Worm (Caenorhabditis elegans) whole organism, L4 larva: ENCODE results near the gene idpp-9.

Source experiments
- D1046.2 ChIP-seq: fragments of 200-800 bp; sonication (Bioruptor generic); IDR thresholded peaks from 2 replicates; pipeline ENCODE4 v1.3.6; 2022; ENCODE audit warnings: missing genetic modification characterization, missing compliant biosample characterization
- F10B5.3 ChIP-seq: sonication (generic microtip); optimal IDR thresholded peaks from 2 replicates; lab custom pipeline; 2016; ENCODE audit warnings: mild to moderate bottlenecking, missing genetic modification characterization, missing compliant biosample characterization
- F26F4.8 ChIP-seq: fragments of 200-800 bp; sonication (Bioruptor generic); conservative IDR thresholded peaks from 2 replicates; pipeline ENCODE4 v1.3.6; 2022; ENCODE audit warnings: missing genetic modification characterization, missing compliant biosample characterization
- F37D6.2 ChIP-seq: sonication (generic microtip); optimal IDR thresholded peaks from 2 replicates; lab custom pipeline; 2016; ENCODE audit warnings: mild to moderate bottlenecking, missing genetic modification characterization, missing compliant biosample characterization
- F49E8.2 ChIP-seq: sonication (generic microtip); optimal IDR thresholded peaks from 2 replicates; lab custom pipeline; 2016; ENCODE audit warnings: missing compliant biosample characterization, mild to moderate bottlenecking, missing genetic modification characterization, borderline replicate concordance
- T20F7.1 ChIP-seq: fragments of 200-800 bp; sonication (Bioruptor generic); optimal IDR thresholded peaks from 2 replicates; lab custom pipeline; 2018; ENCODE audit warnings: mild to moderate bottlenecking, missing genetic modification characterization, missing compliant biosample characterization
- T26A8.4 ChIP-seq: fragments of 200-800 bp; sonication (Bioruptor generic); IDR thresholded peaks from 2 replicates; pipeline ENCODE4 v1.3.6; 2022; ENCODE audit warnings: missing genetic modification characterization, missing compliant biosample characterization
- Y5F2A.4 ChIP-seq: fragments of 200-800 bp; sonication (Bioruptor generic); optimal IDR thresholded peaks from 2 replicates; lab custom pipeline; 2018; ENCODE audit warnings: mild to moderate bottlenecking, missing genetic modification characterization, missing compliant biosample characterization
- Y75B8A.6 ChIP-seq: fragments of 200-800 bp; sonication (Bioruptor generic); IDR thresholded peaks from 2 replicates; pipeline ENCODE4 v1.3.6; 2022; ENCODE audit warnings: missing genetic modification reagents, missing genetic modification characterization, missing compliant biosample characterization
- ZK337.2 ChIP-seq: fragments of 200-800 bp; sonication (Bioruptor generic); IDR thresholded peaks from 2 replicates; pipeline ENCODE4 v1.3.6; 2022; ENCODE audit warnings: missing genetic modification reagents, missing genetic modification characterization, missing compliant biosample characterization
- aha-1 ChIP-seq: fragments of 150-350 bp; peaks from one replicate; lab custom pipeline; 2014; ENCODE audit warnings: missing biosample characterization, missing genetic modification characterization
- ama-1 ChIP-seq: fragments of 150-350 bp; optimal IDR thresholded peaks from 2 replicates; lab custom pipeline; 2014; ENCODE audit warnings: inconsistent platforms, mixed read lengths
- attf-4 ChIP-seq: sonication (generic microtip); optimal IDR thresholded peaks from 3 replicates; lab custom pipeline; 2017; ENCODE audit warnings: missing biosample characterization, missing genetic modification characterization
- ceh-28 ChIP-seq: fragments of 150-350 bp; optimal IDR thresholded peaks from 2 replicates; lab custom pipeline; 2014; ENCODE audit warnings: missing biosample characterization, missing genetic modification reagents, missing genetic modification characterization
- ceh-44 ChIP-seq: fragments of 200-800 bp; sonication (Bioruptor generic); IDR thresholded peaks from 2 replicates; pipeline ENCODE4 v1.3.6; 2022; ENCODE audit warnings: missing genetic modification reagents, missing genetic modification characterization, missing compliant biosample characterization
- daf-12 ChIP-seq: fragments of 150-350 bp; optimal IDR thresholded peaks from 2 replicates; lab custom pipeline; 2014; ENCODE audit warnings: missing biosample characterization, missing genetic modification reagents, missing genetic modification characterization
- daf-16 ChIP-seq, 3 experiments: sonication (generic microtip); optimal IDR thresholded peaks; 2 replicates each; lab custom pipeline; 2016 to 2017; ENCODE audit warnings: missing genetic modification characterization in 3 of 3, missing genetic modification reagents in 3 of 3, mild to moderate bottlenecking in 2 of 3, missing compliant biosample characterization in 2 of 3, missing biosample characterization in 1 of 3, moderate library complexity in 1 of 3
- dmd-6 ChIP-seq: fragments of 200-800 bp; sonication (Bioruptor generic); IDR thresholded peaks from 2 replicates; pipeline ENCODE4 v1.3.6; 2022; ENCODE audit warnings: missing genetic modification reagents, missing genetic modification characterization, missing compliant biosample characterization
- dmd-9 ChIP-seq: fragments of 200-800 bp; sonication (Bioruptor generic); IDR thresholded peaks from 2 replicates; pipeline ENCODE4 v1.3.6; 2022; ENCODE audit warnings: missing genetic modification reagents, missing genetic modification characterization, missing compliant biosample characterization
- duxl-1 ChIP-seq: sonication (generic microtip); optimal IDR thresholded peaks from 2 replicates; lab custom pipeline; 2016; ENCODE audit warnings: mild to moderate bottlenecking, missing genetic modification characterization, moderate library complexity, missing compliant biosample characterization; ENCODE audit not compliant: poor library complexity
- dve-1 ChIP-seq: sonication (generic microtip); optimal IDR thresholded peaks from 2 replicates; lab custom pipeline; 2017; ENCODE audit warnings: antibody characterized with exemption, mild to moderate bottlenecking, missing genetic modification characterization, missing compliant biosample characterization; ENCODE audit not compliant: insufficient read depth
- fkh-10 ChIP-seq: fragments of 150-350 bp; optimal IDR thresholded peaks from 2 replicates; lab custom pipeline; 2014; ENCODE audit warnings: missing biosample characterization, missing genetic modification reagents, missing genetic modification characterization
- gei-8 ChIP-seq: fragments of 200-800 bp; sonication (Bioruptor generic); optimal IDR thresholded peaks from 2 replicates; lab custom pipeline; 2018; ENCODE audit warnings: mild to moderate bottlenecking, missing genetic modification characterization, missing compliant biosample characterization
- hif-1 ChIP-seq, 2 experiments: sonication (generic microtip); optimal IDR thresholded peaks; 2 replicates each; lab custom pipeline; 2016 to 2017; ENCODE audit warnings: missing compliant biosample characterization in 2 of 2, missing genetic modification characterization in 2 of 2, missing genetic modification reagents in 2 of 2, missing genotype in 2 of 2, mild to moderate bottlenecking in 1 of 2
- hlh-11 ChIP-seq: fragments of 200-800 bp; sonication (Bioruptor generic); optimal IDR thresholded peaks from 2 replicates; lab custom pipeline; 2018; ENCODE audit warnings: mild to moderate bottlenecking, missing genetic modification characterization, missing compliant biosample characterization
- jun-1 ChIP-seq: fragments of 150-350 bp; optimal IDR thresholded peaks from 2 replicates; lab custom pipeline; 2014; ENCODE audit warnings: missing biosample characterization, missing genetic modification reagents, missing genetic modification characterization
- lim-7 ChIP-seq: fragments of 200-800 bp; sonication (Bioruptor generic); IDR thresholded peaks from 2 replicates; pipeline ENCODE4 v1.3.6; 2022; ENCODE audit warnings: missing genetic modification characterization, missing compliant biosample characterization
- lin-38 ChIP-seq: fragments of 200-800 bp; sonication (Bioruptor generic); IDR thresholded peaks from 2 replicates; pipeline ENCODE4 v1.3.6; 2022; ENCODE audit warnings: missing genetic modification reagents, missing genetic modification characterization, missing compliant biosample characterization
- madf-9 ChIP-seq: fragments of 200-800 bp; sonication (Bioruptor generic); conservative IDR thresholded peaks from 2 replicates; pipeline ENCODE4 v1.3.6; 2022; ENCODE audit warnings: missing genetic modification reagents, missing genetic modification characterization, missing compliant biosample characterization
- mes-2 ChIP-seq: sonication (generic microtip); optimal IDR thresholded peaks from 2 replicates; lab custom pipeline; 2016; ENCODE audit warnings: missing genotype, mild to moderate bottlenecking, missing genetic modification characterization, missing compliant biosample characterization; ENCODE audit not compliant: poor library complexity, severe bottlenecking
- nhr-10 ChIP-seq: fragments of 150-350 bp; optimal IDR thresholded peaks from 2 replicates; lab custom pipeline; 2014; ENCODE audit warnings: missing biosample characterization, missing genetic modification characterization
- nhr-25 ChIP-seq: sonication (generic microtip); optimal IDR thresholded peaks from 2 replicates; lab custom pipeline; 2017; ENCODE audit warnings: missing genetic modification characterization, mild to moderate bottlenecking, missing compliant biosample characterization, antibody characterized with exemption, moderate library complexity, borderline replicate concordance; ENCODE audit not compliant: insufficient read depth
- nhr-28 ChIP-seq: fragments of 150-350 bp; optimal IDR thresholded peaks from 2 replicates; lab custom pipeline; 2014; ENCODE audit warnings: missing biosample characterization, missing genetic modification characterization
- nhr-41 ChIP-seq: fragments of 200-800 bp; sonication (Bioruptor generic); IDR thresholded peaks from 2 replicates; pipeline ENCODE4 v1.3.6; 2022; ENCODE audit warnings: missing genetic modification reagents, missing genetic modification characterization, missing compliant biosample characterization
- nhr-42 ChIP-seq: fragments of 200-800 bp; sonication (Bioruptor generic); IDR thresholded peaks from 2 replicates; pipeline ENCODE4 v1.3.6; 2022; ENCODE audit warnings: missing genetic modification characterization, missing compliant biosample characterization
- nhr-48 ChIP-seq: sonication (generic microtip); optimal IDR thresholded peaks from 2 replicates; lab custom pipeline; 2016; ENCODE audit warnings: mild to moderate bottlenecking, missing genetic modification characterization, missing compliant biosample characterization
- pha-4 ChIP-seq, 2 experiments: fragments of 150-350 bp in 1 of 2; fragments of 200-800 bp in 1 of 2; sonication (Bioruptor generic) in 1 of 2; IDR thresholded peaks in 1 of 2; optimal IDR thresholded peaks in 1 of 2; 2 replicates each; pipeline versions ENCODE4 v1.3.6 to Lab custom; 2014 to 2022; ENCODE audit warnings: missing genetic modification characterization in 2 of 2, missing genetic modification reagents in 2 of 2, missing biosample characterization in 1 of 2, missing compliant biosample characterization in 1 of 2
- pqm-1 ChIP-seq: sonication (generic microtip); optimal IDR thresholded peaks from 2 replicates; lab custom pipeline; 2017; ENCODE audit warnings: missing biosample characterization, missing genetic modification characterization
- saeg-2 ChIP-seq: fragments of 200-800 bp; sonication (Bioruptor generic); IDR thresholded peaks from 2 replicates; pipeline ENCODE4 v1.3.6; 2022; ENCODE audit warnings: missing genetic modification reagents, missing genetic modification characterization, missing compliant biosample characterization
- sdz-12 ChIP-seq: fragments of 200-800 bp; sonication (Bioruptor generic); optimal IDR thresholded peaks from 2 replicates; lab custom pipeline; 2018; ENCODE audit warnings: mild to moderate bottlenecking, missing genetic modification characterization, missing compliant biosample characterization
- set-16 ChIP-seq: fragments of 200-800 bp; sonication (Bioruptor generic); IDR thresholded peaks from 2 replicates; pipeline ENCODE4 v1.3.6; 2022; ENCODE audit warnings: missing genetic modification reagents, missing genetic modification characterization, missing compliant biosample characterization
- skn-1 ChIP-seq: fragments of 150-350 bp; optimal IDR thresholded peaks from 2 replicates; lab custom pipeline; 2014; ENCODE audit warnings: missing biosample characterization, missing genetic modification characterization
- snpc-1.2 ChIP-seq: fragments of 200-800 bp; sonication (Bioruptor generic); IDR thresholded peaks from 2 replicates; pipeline ENCODE4 v1.3.6; 2022; ENCODE audit warnings: missing genetic modification reagents, missing genetic modification characterization, missing compliant biosample characterization
- tra-1 ChIP-seq: fragments of 200-800 bp; sonication (Bioruptor generic); IDR thresholded peaks from 2 replicates; pipeline ENCODE4 v1.3.6; 2022; ENCODE audit warnings: missing genetic modification reagents, missing genetic modification characterization, missing compliant biosample characterization
- zfp-3 ChIP-seq: fragments of 200-800 bp; sonication (Bioruptor generic); conservative IDR thresholded peaks from 2 replicates; pipeline ENCODE4 v1.3.6; 2022; ENCODE audit warnings: missing genetic modification reagents, missing genetic modification characterization, missing compliant biosample characterization

Gene idpp-9

ce11 chrX:3949763-3950162 is 34.1 kb upstream of the idpp-9 start:
- TF ChIP-seq nhr-42 (GFP tag; lab: Robert Waterston, UW), result no peak
- no peak for TF ChIP-seq hlh-11 (tag; lab: Kevin White, UChicago)
- TF ChIP-seq D1046.2, result no peak
- TF ChIP-seq nhr-10 (tag; lab: Kevin White, UChicago), result no peak
- no peak for TF ChIP-seq nhr-41 (GFP tag; lab: Robert Waterston, UW)
- no peak for TF ChIP-seq F37D6.2 (tag; lab: Kevin White, UChicago)
- TF ChIP-seq Y5F2A.4 (GFP tag; lab: Kevin White, UChicago), result no peak
- no peak for TF ChIP-seq nhr-25 (tag; lab: Kevin White, UChicago)
- no peak for TF ChIP-seq attf-4 (tag; lab: Kevin White, UChicago)
- TF ChIP-seq mes-2 (tag; lab: Kevin White, UChicago), result no peak
- no peak for TF ChIP-seq ceh-28 (tag; lab: Kevin White, UChicago)
- no peak for TF ChIP-seq T20F7.1
- TF ChIP-seq ZK337.2, result no peak

- no peak for TF ChIP-seq daf-12 (tag; lab: Kevin White, UChicago)
- TF ChIP-seq hlh-11 (tag; lab: Kevin White, UChicago), result peak; percentile 41
- peak; percentile 40 for TF ChIP-seq nhr-28 (tag; lab: Kevin White, UChicago)
- TF ChIP-seq hif-1 (tag; optimal IDR thresholded peaks at IDR 0.05; lab: Kevin White, UChicago), result no peak
- no peak for TF ChIP-seq fkh-10
- no peak for TF ChIP-seq snpc-1.2 (GFP tag; lab: Robert Waterston, UW)
- no peak for TF ChIP-seq nhr-48 (tag; lab: Kevin White, UChicago)
- TF ChIP-seq daf-16 (GFP tag; optimal IDR thresholded peaks at IDR 0.05; lab: Kevin White, UChicago), result no peak
- TF ChIP-seq daf-16 (tag; optimal IDR thresholded peaks at IDR 0.05; lab: Kevin White, UChicago), result peak; percentile 71
- TF ChIP-seq lim-7 (GFP tag; lab: Robert Waterston, UW), result no peak
- TF ChIP-seq F26F4.8 (GFP tag; lab: Robert Waterston, UW), result no peak
- no peak for TF ChIP-seq zfp-3
- TF ChIP-seq dmd-6 (GFP tag; lab: Robert Waterston, UW), result peak; percentile 47
- 0 out of 2 replicates have a peak, but pooled peaks have one; percentile 43 for TF ChIP-seq tra-1 (GFP tag; lab: Robert Waterston, UW)
- peak; percentile 65 for TF ChIP-seq pqm-1 (tag; lab: Kevin White, UChicago)
- TF ChIP-seq dve-1 (tag; lab: Kevin White, UChicago), result peak; percentile 37
- TF ChIP-seq duxl-1, result no peak
- peak; percentile 1 for TF ChIP-seq ceh-28 (tag; lab: Kevin White, UChicago)
- no peak for TF ChIP-seq aha-1
Measured at ce11 chrX:3949026-3949425, 33.4 kb upstream of the idpp-9 start.

ce11 chrX:3945681-3946080 is 30.0 kb upstream of the idpp-9 start:
- TF ChIP-seq ZK337.2 (no peak), jun-1 (tag; lab: Kevin White, UChicago) (no peak), T26A8.4 (GFP tag; lab: Robert Waterston, UW) (no peak), nhr-41 (GFP tag; lab: Robert Waterston, UW) (no peak), nhr-25 (tag; lab: Kevin White, UChicago) (no peak), ama-1 (lab: Kevin White, UChicago) (no peak), dmd-9 (no peak), aha-1 (peak; percentile 55), saeg-2 (no peak), gei-8 (GFP tag; lab: Kevin White, UChicago) (no peak), duxl-1 (no peak), F49E8.2 (tag; lab: Kevin White, UChicago) (no peak), sdz-12 (GFP tag; lab: Kevin White, UChicago) (no peak), skn-1 (tag; lab: Kevin White, UChicago) (no peak), pha-4 (GFP tag; IDR thresholded peaks at IDR 0.05; lab: Robert Waterston, UW) (peak; percentile 55; the same call in 1 of the 2 replicates), pha-4 (tag; optimal IDR thresholded peaks at IDR 0.05; lab: Kevin White, UChicago) (no peak), set-16 (peak; percentile 83), Y75B8A.6 (no peak), F10B5.3 (tag; lab: Kevin White, UChicago) (no peak), lin-38 (GFP tag; lab: Robert Waterston, UW) (no peak), tra-1 (GFP tag; lab: Robert Waterston, UW) (no peak), Y5F2A.4 (GFP tag; lab: Kevin White, UChicago) (no peak), daf-16 (GFP tag; optimal IDR thresholded peaks at IDR 0.05; lab: Kevin White, UChicago) (no peak), daf-16 (tag; optimal IDR thresholded peaks at IDR 0.05; lab: Kevin White, UChicago) (peak; percentile 1), ceh-44 (GFP tag; lab: Robert Waterston, UW) (no peak), D1046.2 (no peak), madf-9 (GFP tag; lab: Robert Waterston, UW) (no peak)
